Fruit fly (Drosophila melanogaster) whole organism, embryonic: ENCODE results near the gene Bet1.

Source experiments
- Ada2b ChIP-seq: fragments of 200-800 bp; sonication (Bioruptor generic); IDR thresholded peaks from 2 replicates; pipeline ENCODE4 v1.3.6; 2022; ENCODE audit warnings: missing biosample characterization, missing genetic modification characterization
- CG10543 ChIP-seq: fragments of 200-800 bp; sonication (Bioruptor generic); optimal IDR thresholded peaks from 3 replicates; lab custom pipeline; 2017; ENCODE audit warnings: missing biosample characterization, mild to moderate bottlenecking, missing genetic modification characterization, moderate library complexity
- CG10565 ChIP-seq: fragments of 200-800 bp; sonication (Bioruptor generic); optimal IDR thresholded peaks from 3 replicates; lab custom pipeline; 2016; ENCODE audit warnings: missing biosample characterization, mild to moderate bottlenecking, missing genetic modification characterization
- CG11398 ChIP-seq: fragments of 200-800 bp; sonication (Bioruptor generic); optimal IDR thresholded peaks from 2 replicates; lab custom pipeline; 2016; ENCODE audit warnings: missing biosample characterization, missing genetic modification characterization
- CG12155 ChIP-seq: fragments of 200-800 bp; sonication (Bioruptor generic); optimal IDR thresholded peaks from 3 replicates; lab custom pipeline; 2016; ENCODE audit warnings: missing biosample characterization, missing genetic modification characterization
- CG1233 ChIP-seq: fragments of 200-800 bp; sonication (Bioruptor generic); optimal IDR thresholded peaks from 4 replicates; lab custom pipeline; 2018; ENCODE audit warnings: missing biosample characterization, mild to moderate bottlenecking, missing genetic modification characterization
- CG15479 ChIP-seq: fragments of 200-800 bp; sonication (Bioruptor generic); optimal IDR thresholded peaks from 3 replicates; lab custom pipeline; 2019; ENCODE audit warnings: missing biosample characterization, mild to moderate bottlenecking, missing genetic modification characterization, moderate library complexity
- CG16815 ChIP-seq: fragments of 200-800 bp; sonication (Bioruptor generic); optimal IDR thresholded peaks from 3 replicates; lab custom pipeline; 2017; ENCODE audit warnings: missing biosample characterization, mild to moderate bottlenecking, missing genetic modification characterization
- CG17385 ChIP-seq: fragments of 200-800 bp; sonication (Bioruptor generic); optimal IDR thresholded peaks from 3 replicates; lab custom pipeline; 2018; ENCODE audit warnings: missing biosample characterization, mild to moderate bottlenecking, missing genetic modification characterization
- CG17568 ChIP-seq: fragments of 200-800 bp; sonication (Bioruptor generic); optimal IDR thresholded peaks from 2 replicates; lab custom pipeline; 2018; ENCODE audit warnings: missing biosample characterization, mild to moderate bottlenecking, missing genetic modification characterization, moderate library complexity
- CG18619 ChIP-seq: fragments of 200-800 bp; sonication (Bioruptor generic); optimal IDR thresholded peaks from 3 replicates; lab custom pipeline; 2017; ENCODE audit warnings: missing biosample characterization, mild to moderate bottlenecking, missing genetic modification characterization
- CG2678 ChIP-seq: fragments of 200-800 bp; sonication (Bioruptor generic); optimal IDR thresholded peaks from 3 replicates; lab custom pipeline; 2019; ENCODE audit warnings: missing biosample characterization, mild to moderate bottlenecking, missing genetic modification characterization, moderate library complexity
- CG30431 ChIP-seq: fragments of 200-800 bp; sonication (Bioruptor generic); optimal IDR thresholded peaks from 2 replicates; lab custom pipeline; 2017; ENCODE audit warnings: missing biosample characterization, missing genetic modification characterization
- CG33557 ChIP-seq: fragments of 200-800 bp; sonication (Bioruptor generic); optimal IDR thresholded peaks from 2 replicates; lab custom pipeline; 2019; ENCODE audit warnings: missing biosample characterization, mild to moderate bottlenecking, missing genetic modification characterization, moderate library complexity
- CG4404 ChIP-seq: fragments of 200-800 bp; sonication (Bioruptor generic); IDR thresholded peaks from 2 replicates; pipeline ENCODE4 v1.3.6; 2022; ENCODE audit warnings: missing biosample characterization, missing genetic modification characterization
- CG4820 ChIP-seq: fragments of 200-800 bp; sonication (Bioruptor generic); optimal IDR thresholded peaks from 3 replicates; lab custom pipeline; 2016; ENCODE audit warnings: missing biosample characterization, missing genetic modification characterization
- CG7745 ChIP-seq: fragments of 200-800 bp; sonication (Bioruptor generic); optimal IDR thresholded peaks from 2 replicates; lab custom pipeline; 2018; ENCODE audit warnings: missing biosample characterization, mild to moderate bottlenecking, missing genetic modification characterization, moderate library complexity
- CG7963 ChIP-seq: fragments of 200-800 bp; sonication (Bioruptor generic); IDR thresholded peaks from 3 replicates; pipeline ENCODE4 v1.3.6; 2022; ENCODE audit warnings: missing biosample characterization, missing genetic modification characterization; ENCODE audit not compliant: partially characterized antibody
- CG8478 ChIP-seq: fragments of >200 bp; optimal IDR thresholded peaks from 2 replicates; lab custom pipeline; 2018
- CG8944 ChIP-seq: fragments of 200-800 bp; sonication (Bioruptor generic); optimal IDR thresholded peaks from 3 replicates; lab custom pipeline; 2016; ENCODE audit warnings: missing biosample characterization, missing genetic modification characterization
- Chrac-16 ChIP-seq: fragments of 200-800 bp; sonication (Bioruptor generic); optimal IDR thresholded peaks from 3 replicates; lab custom pipeline; 2016; ENCODE audit warnings: missing biosample characterization, missing genetic modification characterization
- Dfd ChIP-seq, 2 experiments: fragments of >200 bp; optimal IDR thresholded peaks; 2 replicates each; lab custom pipeline; 2017; ENCODE audit warnings: missing biosample characterization in 2 of 2, missing genetic modification characterization in 2 of 2
- Dp ChIP-seq: fragments of 200-800 bp; sonication (Bioruptor generic); optimal IDR thresholded peaks from 2 replicates; lab custom pipeline; 2018; ENCODE audit warnings: missing biosample characterization, mild to moderate bottlenecking, missing genetic modification characterization, moderate library complexity
- HLH54F ChIP-seq: fragments of 200-800 bp; sonication (Bioruptor generic); optimal IDR thresholded peaks from 3 replicates; lab custom pipeline; 2016; ENCODE audit warnings: missing biosample characterization, missing genetic modification characterization
- Mad ChIP-seq: fragments of 200-800 bp; sonication (Bioruptor generic); optimal IDR thresholded peaks from 2 replicates; lab custom pipeline; 2016; ENCODE audit warnings: missing biosample characterization, missing genetic modification characterization
- Med ChIP-seq: fragments of 200-800 bp; sonication (Bioruptor generic); peaks from one replicate; lab custom pipeline; 2016; ENCODE audit warnings: missing biosample characterization, missing genetic modification characterization, mild to moderate bottlenecking, inconsistent platforms, moderate library complexity
- Nf-YB ChIP-seq: fragments of 200-800 bp; sonication (Bioruptor generic); optimal IDR thresholded peaks from 3 replicates; lab custom pipeline; 2019; ENCODE audit warnings: missing biosample characterization, mild to moderate bottlenecking, missing genetic modification characterization, moderate library complexity
- Oaz ChIP-seq: fragments of 200-800 bp; sonication (Bioruptor generic); IDR thresholded peaks from 2 replicates; pipeline ENCODE4 v1.3.6; 2022; ENCODE audit warnings: missing biosample characterization, missing genetic modification characterization
- Side ChIP-seq: fragments of 200-800 bp; sonication (Bioruptor generic); optimal IDR thresholded peaks from 2 replicates; lab custom pipeline; 2016; ENCODE audit warnings: missing biosample characterization, missing genetic modification characterization
- al ChIP-seq: fragments of 200-800 bp; sonication (Bioruptor generic); IDR thresholded peaks from 2 replicates; pipeline ENCODE4 v1.3.6; 2022; ENCODE audit warnings: missing biosample characterization, missing genetic modification characterization
- cg ChIP-seq: fragments of 200-800 bp; sonication (Bioruptor generic); optimal IDR thresholded peaks from 3 replicates; lab custom pipeline; 2019; ENCODE audit warnings: missing biosample characterization, mild to moderate bottlenecking, missing genetic modification characterization, moderate library complexity
- chif ChIP-seq, 2 experiments: fragments of 200-800 bp; sonication (Bioruptor generic); optimal IDR thresholded peaks; 3 replicates each; lab custom pipeline; 2016; ENCODE audit warnings: missing biosample characterization in 2 of 2, missing genetic modification characterization in 2 of 2
- chinmo ChIP-seq: fragments of 200-800 bp; sonication (Bioruptor generic); IDR thresholded peaks from 4 replicates; pipeline ENCODE4 v1.3.6; 2022; ENCODE audit warnings: missing biosample characterization, missing genetic modification characterization; ENCODE audit not compliant: partially characterized antibody
- crp ChIP-seq, 2 experiments: fragments of 200-800 bp; sonication (Bioruptor generic); optimal IDR thresholded peaks; 2 replicates in 1 of 2; 3 replicates in 1 of 2; lab custom pipeline; 2017; ENCODE audit warnings: missing biosample characterization in 2 of 2, missing genetic modification characterization in 2 of 2, mild to moderate bottlenecking in 1 of 2, moderate library complexity in 1 of 2
- cwo ChIP-seq: fragments of 200-800 bp; sonication (Bioruptor generic); optimal IDR thresholded peaks from 3 replicates; lab custom pipeline; 2017; ENCODE audit warnings: missing biosample characterization, missing genetic modification characterization, mild to moderate bottlenecking, moderate library complexity, missing genetic modification reagents
- da ChIP-seq: fragments of 200-800 bp; sonication (Bioruptor generic); optimal IDR thresholded peaks from 2 replicates; lab custom pipeline; 2016; ENCODE audit warnings: missing biosample characterization, missing genetic modification characterization
- dmrt11E ChIP-seq: fragments of 200-800 bp; sonication (Bioruptor generic); optimal IDR thresholded peaks from 3 replicates; lab custom pipeline; 2018; ENCODE audit warnings: missing biosample characterization, mild to moderate bottlenecking, missing genetic modification characterization, moderate library complexity
- dpn ChIP-seq, 2 experiments: fragments of 200-800 bp; sonication (Bioruptor generic); optimal IDR thresholded peaks; 3 replicates each; lab custom pipeline; 2016; ENCODE audit warnings: missing biosample characterization in 2 of 2, missing genetic modification characterization in 2 of 2
- en ChIP-seq: fragments of 200-800 bp; sonication (Bioruptor generic); optimal IDR thresholded peaks from 2 replicates; lab custom pipeline; 2016; ENCODE audit warnings: missing biosample characterization, missing genetic modification characterization
- exex ChIP-seq: fragments of 200-800 bp; sonication (Bioruptor generic); optimal IDR thresholded peaks from 4 replicates; lab custom pipeline; 2018; ENCODE audit warnings: missing biosample characterization, mild to moderate bottlenecking, missing genetic modification characterization, moderate library complexity
- eyg ChIP-seq: fragments of 200-800 bp; sonication (Bioruptor generic); optimal IDR thresholded peaks from 3 replicates; lab custom pipeline; 2016; ENCODE audit warnings: missing biosample characterization, missing genetic modification characterization
- jing ChIP-seq: fragments of 200-800 bp; sonication (Bioruptor generic); optimal IDR thresholded peaks from 2 replicates; lab custom pipeline; 2018; ENCODE audit warnings: missing biosample characterization, mild to moderate bottlenecking, missing genetic modification characterization
- ken ChIP-seq: fragments of 200-800 bp; sonication (Bioruptor generic); IDR thresholded peaks from 3 replicates; pipeline ENCODE4 v1.3.6; 2022; ENCODE audit warnings: missing biosample characterization, missing genetic modification characterization
- lab ChIP-seq: fragments of 200-800 bp; sonication (Bioruptor generic); optimal IDR thresholded peaks from 3 replicates; lab custom pipeline; 2017; ENCODE audit warnings: missing biosample characterization, missing genetic modification characterization, mild to moderate bottlenecking, moderate library complexity, missing genetic modification reagents
- oc ChIP-seq: fragments of 200-800 bp; sonication (Bioruptor generic); optimal IDR thresholded peaks from 2 replicates; lab custom pipeline; 2018; ENCODE audit warnings: missing biosample characterization, mild to moderate bottlenecking, missing genetic modification characterization, moderate library complexity
- pfk ChIP-seq: fragments of 200-800 bp; sonication (Bioruptor generic); optimal IDR thresholded peaks from 2 replicates; lab custom pipeline; 2018; ENCODE audit warnings: missing biosample characterization, mild to moderate bottlenecking, missing genetic modification characterization, moderate library complexity
- phol ChIP-seq: fragments of 200-800 bp; sonication (Bioruptor generic); optimal IDR thresholded peaks from 3 replicates; lab custom pipeline; 2018; ENCODE audit warnings: missing biosample characterization, mild to moderate bottlenecking, missing genetic modification characterization, moderate library complexity
- sd ChIP-seq: fragments of 200-800 bp; sonication (Bioruptor generic); optimal IDR thresholded peaks from 3 replicates; lab custom pipeline; 2018; ENCODE audit warnings: missing biosample characterization, mild to moderate bottlenecking, missing genetic modification characterization, moderate library complexity
- shn ChIP-seq: fragments of 200-800 bp; sonication (Bioruptor generic); optimal IDR thresholded peaks from 3 replicates; lab custom pipeline; 2016; ENCODE audit warnings: missing biosample characterization, missing genetic modification characterization
- tap ChIP-seq: fragments of 200-800 bp; optimal IDR thresholded peaks from 3 replicates; lab custom pipeline; 2019; ENCODE audit warnings: missing biosample characterization, mild to moderate bottlenecking, missing genetic modification characterization, moderate library complexity
- toy ChIP-seq: fragments of 200-800 bp; sonication (Bioruptor generic); IDR thresholded peaks from 2 replicates; pipeline ENCODE4 v1.3.6; 2022; ENCODE audit warnings: missing biosample characterization, missing genetic modification characterization

Bet1 gene

dm6 chr3L:19264141-19264487 lies 2.9 kb downstream of the Bet1 start, which contains the start of gene Max (continued):
- TF ChIP-seq cwo (GFP tag; lab: Kevin White, UChicago) (no peak), chinmo (GFP tag; lab: Robert Waterston, UW) (no peak), en (GFP tag; lab: Kevin White, UChicago) (no peak), CG7963 (no peak), CG10543 (GFP tag; lab: Kevin White, UChicago) (peak; percentile 71), Chrac-16 (GFP tag; lab: Kevin White, UChicago) (peak; percentile 60), CG11398 (GFP tag; lab: Kevin White, UChicago) (no peak), lab (GFP tag; lab: Kevin White, UChicago) (peak; percentile 86), CG16815 (GFP tag; lab: Kevin White, UChicago) (no peak), CG4820 (GFP tag; lab: Kevin White, UChicago) (peak; percentile 13), CG8478 (lab: Kevin White, UChicago) (no peak), dpn (GFP tag; optimal IDR thresholded peaks at IDR 0.05; lab: Kevin White, UChicago) (peak in 1 of 2 experiments; percentile 63), CG18619 (no peak), CG33557 (GFP tag; lab: Kevin White, UChicago) (peak; percentile 58), CG12155 (peak; percentile 64), eyg (GFP tag; lab: Kevin White, UChicago) (no peak), cg (GFP tag; lab: Kevin White, UChicago) (no peak), dmrt11E (tag; lab: Kevin White, UChicago) (peak; percentile 63), da (no peak), Dp (GFP tag; lab: Kevin White, UChicago) (peak; percentile 28), Side (GFP tag; lab: Kevin White, UChicago) (no peak), sd (tag; lab: Kevin White, UChicago) (peak; percentile 64), jing (GFP tag; lab: Kevin White, UChicago) (no peak), Ada2b (GFP tag; lab: Robert Waterston, UW) (peak; percentile 60), ken (GFP tag; lab: Robert Waterston, UW) (peak; percentile 68; the same call in 2 of the 3 replicates), Med (GFP tag; lab: Kevin White, UChicago) (peak; percentile 81), CG17385 (peak; percentile 72), pfk (no peak), HLH54F (GFP tag; lab: Kevin White, UChicago) (peak; percentile 7), CG15479 (GFP tag; lab: Kevin White, UChicago) (no peak), Nf-YB (GFP tag; lab: Kevin White, UChicago) (peak; percentile 53), CG8944 (GFP tag; lab: Kevin White, UChicago) (no peak), oc (tag; lab: Kevin White, UChicago) (peak; percentile 17), crp (GFP tag; optimal IDR thresholded peaks at IDR 0.05; lab: Kevin White, UChicago) (peak in 1 of 2 experiments; percentile 31), CG4404 (GFP tag; lab: Robert Waterston, UW) (no peak; the same call in 1 of the 2 replicates), CG30431 (GFP tag; lab: Kevin White, UChicago) (peak; percentile 42), CG7745 (no peak), chif (GFP tag; optimal IDR thresholded peaks at IDR 0.05; lab: Kevin White, UChicago) (peak in 1 of 2 experiments; percentile 5), phol (tag; lab: Kevin White, UChicago) (peak; percentile 83), CG1233 (peak; percentile 51), exex (peak; percentile 21), al (0 out of 2 replicates have a peak, but pooled peaks have one; percentile 41), CG10565 (GFP tag; lab: Kevin White, UChicago) (no peak), Dfd (GFP tag; optimal IDR thresholded peaks at IDR 0.05; lab: Kevin White, UChicago) (no peak), Mad (GFP tag; lab: Kevin White, UChicago) (peak; percentile 36), tap (tag; lab: Kevin White, UChicago) (peak; percentile 79), CG2678 (peak; percentile 80), toy (no peak), shn (no peak), CG17568 (no peak), Oaz (peak; percentile 40; the same call in 1 of the 2 replicates)
